Fruit fly (Drosophila melanogaster) whole organism, wandering third instar larva: Measurements from ENCODE around the gene vih.
A peak's percentile ranks its signal among the peaks of the same experiment; 100 is the strongest.

Source experiments
- Abd-B ChIP-seq: fragments of >200 bp; optimal IDR thresholded peaks from 2 replicates; lab custom pipeline; 2017; ENCODE audit warnings: missing biosample characterization, missing genetic modification characterization
- CG32264 ChIP-seq: fragments of 200-800 bp; sonication (Bioruptor generic); optimal IDR thresholded peaks from 2 replicates; lab custom pipeline; 2016; ENCODE audit warnings: missing biosample characterization, missing genetic modification characterization
- CrebA ChIP-seq: fragments of 200-800 bp; sonication (Bioruptor generic); optimal IDR thresholded peaks from 2 replicates; lab custom pipeline; 2016; ENCODE audit warnings: missing biosample characterization, mild to moderate bottlenecking, missing genetic modification characterization, borderline replicate concordance
- Dfd ChIP-seq: fragments of >200 bp; optimal IDR thresholded peaks from 2 replicates; lab custom pipeline; 2017; ENCODE audit warnings: missing biosample characterization, missing genetic modification characterization
- GATAd ChIP-seq: sonication (Bioruptor generic); optimal IDR thresholded peaks from 2 replicates; lab custom pipeline; 2016; ENCODE audit warnings: missing biosample characterization, missing genetic modification characterization
- HLH106 ChIP-seq: fragments of 200-800 bp; optimal IDR thresholded peaks from 3 replicates; lab custom pipeline; 2019; ENCODE audit warnings: missing biosample characterization, mild to moderate bottlenecking, missing genetic modification characterization, moderate library complexity
- Hnf4 ChIP-seq: fragments of 200-800 bp; sonication (Bioruptor generic); optimal IDR thresholded peaks from 2 replicates; lab custom pipeline; 2016; ENCODE audit warnings: missing biosample characterization, mild to moderate bottlenecking, missing genetic modification characterization
- Hr78 ChIP-seq: fragments of >200 bp; optimal IDR thresholded peaks from 2 replicates; lab custom pipeline; 2017; ENCODE audit warnings: missing biosample characterization, missing genetic modification characterization
- Jra ChIP-seq: sonication (Bioruptor generic); optimal IDR thresholded peaks from 2 replicates; lab custom pipeline; 2016; ENCODE audit warnings: missing biosample characterization, missing genetic modification characterization
- Mio ChIP-seq: sonication (Bioruptor generic); optimal IDR thresholded peaks from 2 replicates; lab custom pipeline; 2016; ENCODE audit warnings: missing biosample characterization, missing genetic modification characterization
- Myc ChIP-seq: fragments of >200 bp; optimal IDR thresholded peaks from 2 replicates; lab custom pipeline; 2017
- OdsH ChIP-seq: fragments of 200-800 bp; sonication (Bioruptor generic); optimal IDR thresholded peaks from 2 replicates; lab custom pipeline; 2016; ENCODE audit warnings: missing biosample characterization, mild to moderate bottlenecking, missing genetic modification characterization
- Sp1 ChIP-seq: fragments of 200-800 bp; sonication (Bioruptor generic); optimal IDR thresholded peaks from 3 replicates; lab custom pipeline; 2019; ENCODE audit warnings: missing biosample characterization, mild to moderate bottlenecking, missing genetic modification characterization, moderate library complexity
- Vsx2 ChIP-seq: fragments of 200-300, 225-300 bp; sonication (Bioruptor generic); optimal IDR thresholded peaks from 2 replicates; lab custom pipeline; 2018; ENCODE audit warnings: missing biosample characterization, missing genetic modification characterization; ENCODE audit not compliant: partially characterized antibody
- br ChIP-seq: fragments of 200-800 bp; sonication (Bioruptor generic); optimal IDR thresholded peaks from 2 replicates; lab custom pipeline; 2016; ENCODE audit warnings: missing biosample characterization, missing genetic modification characterization
- dmrt93B ChIP-seq: fragments of 200-800 bp; sonication (Bioruptor generic); optimal IDR thresholded peaks from 2 replicates; lab custom pipeline; 2018; ENCODE audit warnings: missing biosample characterization, mild to moderate bottlenecking, missing genetic modification characterization
- dsf ChIP-seq: sonication (Bioruptor generic); optimal IDR thresholded peaks from 2 replicates; lab custom pipeline; 2016; ENCODE audit warnings: missing biosample characterization, missing genetic modification characterization, borderline replicate concordance
- ey ChIP-seq: fragments of 200-800 bp; sonication (Bioruptor generic); optimal IDR thresholded peaks from 2 replicates; lab custom pipeline; 2016; ENCODE audit warnings: missing biosample characterization, missing genetic modification characterization
- foxo ChIP-seq, 2 experiments: fragments of 200-800 bp; sonication (Bioruptor generic); optimal IDR thresholded peaks; 2 replicates in 1 of 2; 3 replicates in 1 of 2; lab custom pipeline; 2016 to 2017; ENCODE audit warnings: missing biosample characterization in 2 of 2, missing genetic modification characterization in 2 of 2
- fru ChIP-seq: fragments of 200-800 bp; sonication (Bioruptor generic); optimal IDR thresholded peaks from 3 replicates; lab custom pipeline; 2016; ENCODE audit warnings: missing biosample characterization, mild to moderate bottlenecking, missing genetic modification characterization
- h ChIP-seq: fragments of 200-800 bp; sonication (Bioruptor generic); optimal IDR thresholded peaks from 3 replicates; lab custom pipeline; 2016; ENCODE audit warnings: missing biosample characterization, mild to moderate bottlenecking, missing genetic modification characterization
- lola ChIP-seq: fragments of >200 bp; optimal IDR thresholded peaks from 2 replicates; lab custom pipeline; 2017; ENCODE audit warnings: missing biosample characterization, missing genetic modification characterization
- pan ChIP-seq: fragments of >200 bp; optimal IDR thresholded peaks from 2 replicates; lab custom pipeline; 2017
- psq ChIP-seq: fragments of 200-800 bp; sonication (Bioruptor generic); optimal IDR thresholded peaks from 3 replicates; lab custom pipeline; 2017; ENCODE audit warnings: missing biosample characterization, mild to moderate bottlenecking, missing genetic modification characterization, moderate library complexity
- rgr ChIP-seq: fragments of 200-800 bp; sonication (Bioruptor generic); optimal IDR thresholded peaks from 3 replicates; lab custom pipeline; 2016; ENCODE audit warnings: missing biosample characterization, mild to moderate bottlenecking, missing genetic modification characterization
- sage ChIP-seq: fragments of 200-800 bp; sonication (Bioruptor generic); optimal IDR thresholded peaks from 2 replicates; lab custom pipeline; 2016; ENCODE audit warnings: missing biosample characterization, mild to moderate bottlenecking, missing genetic modification characterization
- sv ChIP-seq: fragments of 200-800 bp; sonication (Bioruptor generic); optimal IDR thresholded peaks from 3 replicates; lab custom pipeline; 2016; ENCODE audit warnings: missing biosample characterization, missing genetic modification characterization
- tai ChIP-seq: sonication (Bioruptor generic); optimal IDR thresholded peaks from 2 replicates; lab custom pipeline; 2016; ENCODE audit warnings: missing biosample characterization, missing genetic modification characterization
- usp ChIP-seq: fragments of >200 bp; optimal IDR thresholded peaks from 2 replicates; lab custom pipeline; 2017; ENCODE audit warnings: missing biosample characterization, missing genetic modification characterization
- woc ChIP-seq: sonication (Bioruptor generic); optimal IDR thresholded peaks from 2 replicates; lab custom pipeline; 2016; ENCODE audit warnings: missing biosample characterization, mild to moderate bottlenecking, missing genetic modification characterization

vih gene

DNA sequence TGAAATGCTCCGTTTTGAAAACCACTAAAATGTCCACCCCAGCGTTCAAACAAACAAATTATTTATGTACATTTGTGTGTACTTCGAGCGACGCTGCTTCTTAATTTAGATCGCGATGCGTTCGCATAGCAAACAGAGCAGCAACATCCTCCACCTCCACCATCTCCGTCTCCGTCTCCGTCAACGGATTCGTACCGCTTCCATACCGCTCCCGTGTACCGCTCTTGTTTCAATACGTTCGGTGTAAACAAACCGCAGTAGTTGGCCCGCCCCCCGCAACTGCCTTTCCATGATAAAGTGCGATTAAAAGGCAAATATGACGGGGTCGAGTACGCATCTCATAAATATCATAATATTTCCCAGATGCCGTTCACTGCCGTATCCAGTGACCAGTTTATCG lies 21.8 kb upstream of the vih start, which contains the start of gene CG33725:
Gene CG33725, plus strand, starts transcription at position 364 of the 400 bp plus-strand sequence.
- TF ChIP-seq rgr (GFP tag; lab: Kevin White, UChicago) (no peak), h (GFP tag; lab: Kevin White, UChicago) (no peak)

DNA sequence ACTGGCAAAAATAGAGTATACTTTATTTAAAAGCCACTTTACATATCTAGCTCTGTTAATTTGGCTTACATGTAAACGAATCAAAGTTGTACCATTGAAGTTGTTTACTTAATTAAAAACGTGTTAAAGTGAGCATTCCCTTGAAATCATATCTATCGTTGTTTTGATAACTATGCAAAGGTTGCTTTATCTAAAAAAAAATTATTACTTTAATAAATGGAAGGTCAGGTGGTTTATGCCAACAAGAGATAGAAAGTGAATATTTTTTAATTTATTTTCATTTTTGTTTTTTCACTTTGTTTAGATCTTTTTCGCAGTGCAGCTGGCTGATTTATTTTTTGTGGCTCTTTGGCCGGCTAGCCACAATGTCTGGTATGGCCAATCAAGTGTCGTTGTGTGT lies 21.2 kb upstream of the vih start:
- no peak for TF ChIP-seq br (GFP tag; lab: Kevin White, UChicago)
- TF ChIP-seq ey (GFP tag; lab: Kevin White, UChicago) = peak; percentile 13
- TF ChIP-seq foxo (GFP tag; optimal IDR thresholded peaks at IDR 0.05; lab: Kevin White, UChicago) = peak in 1 of 2 experiments; percentile 16
- TF ChIP-seq psq = peak; percentile 13
- TF ChIP-seq HLH106 = peak; percentile 16
- no peak for TF ChIP-seq tai (GFP tag; lab: Kevin White, UChicago)
- TF ChIP-seq Hnf4 = peak; percentile 14
- TF ChIP-seq sv = peak; percentile 68
- peak; percentile 47 for TF ChIP-seq h (GFP tag; lab: Kevin White, UChicago)
- TF ChIP-seq rgr (GFP tag; lab: Kevin White, UChicago) = peak; percentile 21
- no peak for TF ChIP-seq Vsx2 (GFP tag; lab: Kevin White, UChicago)
- peak; percentile 8 for TF ChIP-seq fru (GFP tag; lab: Kevin White, UChicago)
- TF ChIP-seq, all 38 proteins: peak for 9

DNA sequence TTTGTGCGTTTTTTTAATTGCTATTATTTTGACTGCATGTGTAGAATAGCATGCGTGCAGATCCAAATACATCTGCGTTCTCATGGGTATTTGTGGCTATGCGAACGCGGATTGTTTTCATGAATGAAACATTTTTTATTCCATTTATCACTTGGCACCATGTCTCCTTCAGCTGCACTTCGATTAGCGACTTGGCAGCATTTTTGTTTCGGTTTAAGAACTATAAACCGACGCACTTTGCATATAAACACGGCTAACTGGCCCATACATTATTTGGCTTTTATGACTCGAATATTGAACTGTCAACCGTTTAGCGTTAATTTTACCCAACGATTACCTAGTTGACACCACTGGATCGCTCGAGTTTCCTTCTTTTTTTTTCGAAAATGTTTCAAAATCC lies 19.6 kb upstream of the vih start:
- TF ChIP-seq woc (GFP tag; lab: Kevin White, UChicago) = no peak
- no peak for TF ChIP-seq HLH106
- TF ChIP-seq GATAd (GFP tag; lab: Kevin White, UChicago) = no peak
- TF ChIP-seq rgr (GFP tag; lab: Kevin White, UChicago) = no peak
- no peak for TF ChIP-seq Mio (GFP tag; lab: Kevin White, UChicago)
- TF ChIP-seq OdsH = no peak
- no peak for TF ChIP-seq sage (GFP tag; lab: Kevin White, UChicago)
- no peak for TF ChIP-seq usp (GFP tag; lab: Kevin White, UChicago)
- TF ChIP-seq Sp1 (GFP tag; lab: Kevin White, UChicago) = no peak
- TF ChIP-seq Vsx2 (GFP tag; lab: Kevin White, UChicago) = no peak
- TF ChIP-seq, all 38 proteins: peak for 0

DNA sequence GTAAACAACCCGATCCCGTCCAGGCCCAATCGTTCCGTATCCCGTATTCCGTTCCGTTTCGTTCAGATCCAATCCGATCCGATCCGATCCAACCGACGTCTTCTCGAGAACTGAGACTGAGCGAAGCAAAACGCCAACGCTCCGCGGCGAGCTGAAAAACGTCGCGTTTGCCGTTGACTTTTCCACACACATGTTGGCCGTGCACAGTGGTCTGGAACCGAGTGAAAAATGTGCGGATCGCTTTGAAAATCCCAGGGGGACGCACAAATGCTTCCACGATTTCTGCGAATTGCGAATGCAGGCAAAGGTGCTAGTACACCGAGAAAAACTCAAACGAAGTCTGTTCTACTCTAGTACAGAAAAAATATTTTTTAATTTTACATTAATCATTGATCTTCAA lies 19.1 kb upstream of the vih start, which contains the start of gene CG10663:
Gene CG10663, minus strand, starts transcription at position 88 of the 400 bp plus-strand sequence.
- no peak for TF ChIP-seq Mio (GFP tag; lab: Kevin White, UChicago)
- TF ChIP-seq HLH106 = no peak
- TF ChIP-seq Abd-B (GFP tag; lab: Kevin White, UChicago) = no peak
- no peak for TF ChIP-seq Vsx2 (GFP tag; lab: Kevin White, UChicago)
- TF ChIP-seq Sp1 (GFP tag; lab: Kevin White, UChicago) = no peak
- no peak for TF ChIP-seq CG32264 (GFP tag; lab: Kevin White, UChicago)
- TF ChIP-seq woc (GFP tag; lab: Kevin White, UChicago) = no peak
- TF ChIP-seq Dfd (GFP tag; lab: Kevin White, UChicago) = no peak
- TF ChIP-seq sage (GFP tag; lab: Kevin White, UChicago) = no peak
- no peak for TF ChIP-seq pan (lab: Kevin White, UChicago)
- TF ChIP-seq h (GFP tag; lab: Kevin White, UChicago) = no peak
- TF ChIP-seq Jra (GFP tag; lab: Kevin White, UChicago) = no peak
- no peak for TF ChIP-seq Myc (lab: Kevin White, UChicago)

DNA sequence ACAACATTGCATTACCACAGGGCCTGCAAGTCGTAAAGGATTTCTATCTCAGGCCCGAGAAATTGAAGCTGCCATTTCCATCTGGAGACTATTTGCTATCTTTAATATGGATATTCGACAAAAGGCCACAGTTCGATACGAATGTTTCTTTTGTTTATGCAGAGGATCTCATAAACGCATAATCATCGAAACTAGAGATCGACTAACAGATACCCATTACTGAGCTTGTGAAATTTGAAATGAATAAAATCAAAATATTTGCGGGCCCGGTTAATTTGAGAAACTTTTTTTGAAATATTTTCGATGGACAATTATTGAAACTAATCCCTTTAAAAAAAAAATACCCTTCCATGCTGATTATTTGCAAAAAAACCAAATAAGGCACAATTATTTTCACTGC lies 17.9 kb upstream of the vih start:
- TF ChIP-seq Hr78 (no peak), dmrt93B (no peak), dsf (GFP tag; lab: Kevin White, UChicago) (no peak), lola (GFP tag; lab: Kevin White, UChicago) (no peak), GATAd (GFP tag; lab: Kevin White, UChicago) (no peak), Sp1 (GFP tag; lab: Kevin White, UChicago) (no peak), Jra (GFP tag; lab: Kevin White, UChicago) (no peak), fru (GFP tag; lab: Kevin White, UChicago) (no peak), CrebA (GFP tag; lab: Kevin White, UChicago) (no peak), ey (GFP tag; lab: Kevin White, UChicago) (no peak), Vsx2 (GFP tag; lab: Kevin White, UChicago) (no peak), Dfd (GFP tag; lab: Kevin White, UChicago) (no peak), Myc (lab: Kevin White, UChicago) (no peak), Abd-B (GFP tag; lab: Kevin White, UChicago) (no peak), Mio (GFP tag; lab: Kevin White, UChicago) (no peak), br (GFP tag; lab: Kevin White, UChicago) (no peak)
- TF ChIP-seq, all 38 proteins: peak for 0
